Worm (Caenorhabditis elegans): ENCODE measurements around the gene col-149.

Gene col-149

DNA sequence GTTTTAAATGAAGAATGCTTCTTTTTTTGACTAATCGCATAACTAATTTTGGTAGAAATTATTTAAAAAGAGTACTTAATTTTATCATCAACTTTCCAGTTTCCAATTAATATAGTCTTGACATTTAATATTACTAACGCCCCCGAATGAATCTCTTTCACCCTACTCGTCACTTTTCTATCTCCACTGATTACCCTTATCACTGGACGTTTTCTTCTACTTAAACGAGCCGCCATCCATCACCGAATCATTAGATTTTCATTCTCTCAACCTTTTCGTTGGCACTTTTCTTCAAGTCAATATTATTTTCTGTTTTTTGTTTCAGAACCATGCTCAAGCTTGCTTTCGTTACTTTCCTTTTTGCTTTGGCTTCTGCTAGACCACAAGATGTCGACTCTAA, 15.1 kb downstream of the col-149 start, which contains the start of gene lys-1:
Gene lys-1 (plus strand): TSS at position 326 of the 400 bp plus-strand sequence.
- TF ChIP-seq sea-1 (GFP tag; conservative IDR thresholded peaks at IDR 0.05), result no peak
- TF ChIP-seq B0310.2 (tag; optimal IDR thresholded peaks at IDR 0.05), result no peak
- no peak for TF ChIP-seq hmbx-1 (tag; optimal IDR thresholded peaks at IDR 0.05)

DNA sequence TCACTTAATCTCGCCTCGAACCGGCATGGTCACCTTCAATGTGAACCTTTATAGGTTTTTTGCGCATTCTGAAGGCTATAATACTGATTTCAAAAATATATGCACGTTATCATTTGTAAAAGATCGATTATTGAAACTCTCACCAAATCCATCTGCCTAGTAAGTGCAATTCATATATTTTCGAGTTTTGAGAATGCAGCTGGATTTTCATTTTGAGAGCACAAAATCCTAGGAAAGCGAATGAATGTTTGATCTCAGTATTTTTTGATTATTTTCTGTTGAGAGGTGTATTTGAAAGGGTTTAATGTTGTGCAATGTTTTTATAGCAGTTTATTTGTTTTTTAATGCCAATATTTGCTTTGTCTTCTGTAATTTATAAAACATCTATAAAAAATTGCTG, 16.6 kb downstream of the col-149 start:
- TF ChIP-seq ceh-36 (tag; optimal IDR thresholded peaks at IDR 0.05), result no peak
- TF ChIP-seq sea-1 (GFP tag; conservative IDR thresholded peaks at IDR 0.05), result no peak
- TF ChIP-seq hmg-4 (GFP tag; optimal IDR thresholded peaks at IDR 0.05), result no peak
- TF ChIP-seq B0310.2 (tag; optimal IDR thresholded peaks at IDR 0.05), result no peak
- TF ChIP-seq hmbx-1 (tag; optimal IDR thresholded peaks at IDR 0.05), result no peak
- TF ChIP-seq ceh-13 (GFP tag; optimal IDR thresholded peaks at IDR 0.05), result no peak
- no peak for TF ChIP-seq F13C5.2 (tag; optimal IDR thresholded peaks at IDR 0.05)
- no peak for TF ChIP-seq ets-7 (tag; optimal IDR thresholded peaks at IDR 0.05)
- TF ChIP-seq tbx-37 (GFP tag; conservative IDR thresholded peaks at IDR 0.05), result no peak
- no peak for TF ChIP-seq ama-1 (optimal IDR thresholded peaks at IDR 0.05)

DNA sequence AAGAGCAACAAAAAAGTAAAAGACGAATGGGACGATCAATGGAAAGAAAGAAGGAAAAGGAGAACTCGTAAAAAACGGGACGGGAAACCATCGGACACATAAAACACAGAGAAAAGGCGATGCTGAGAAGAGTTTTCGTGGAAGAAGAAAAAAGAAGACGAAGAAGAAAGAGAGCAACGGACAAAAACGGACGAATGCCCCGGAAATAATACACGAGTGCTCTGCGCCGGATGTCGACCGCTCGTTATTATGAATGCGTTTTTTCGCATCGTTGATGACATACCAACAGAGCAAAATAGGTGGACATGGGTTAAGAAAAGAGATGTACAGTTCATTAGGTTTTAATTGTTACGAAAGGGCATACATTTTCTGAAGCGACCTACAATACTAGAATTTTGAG, 17.1 kb downstream of the col-149 start, which contains the start of gene Y22F5A.11:
Gene Y22F5A.11 (minus strand): TSS at position 28 of the 400 bp plus-strand sequence.
- no peak for TF ChIP-seq tbx-37 (GFP tag; conservative IDR thresholded peaks at IDR 0.05)
- TF ChIP-seq tra-4 (tag; optimal IDR thresholded peaks at IDR 0.05), result no peak

DNA sequence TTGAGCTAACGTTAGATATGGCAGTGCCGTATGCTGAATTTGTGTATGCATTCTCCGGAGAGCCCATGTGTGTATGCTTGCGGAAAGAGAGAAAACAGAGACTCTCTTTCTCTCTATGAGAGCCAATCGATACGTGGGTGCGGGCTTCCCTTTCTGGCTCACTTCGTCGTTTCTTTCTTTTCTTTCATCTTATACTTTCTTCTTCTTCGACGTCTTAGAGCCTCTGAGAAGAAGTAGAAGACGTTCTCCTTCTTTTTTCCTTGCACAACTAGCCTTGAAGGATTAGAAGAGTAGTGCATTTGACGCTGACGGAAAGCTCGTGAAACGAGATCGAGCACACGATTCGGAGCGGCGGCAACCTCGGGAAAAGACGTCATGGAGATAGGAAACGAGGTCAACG, 18.8 kb downstream of the col-149 start:
- TF ChIP-seq pes-1 (GFP tag; IDR thresholded peaks at IDR 0.05), result no peak
- no peak for TF ChIP-seq ceh-13 (GFP tag; optimal IDR thresholded peaks at IDR 0.05)
- TF ChIP-seq F13C5.2 (tag; optimal IDR thresholded peaks at IDR 0.05), result no peak
- TF ChIP-seq scrt-1 (GFP tag; IDR thresholded peaks at IDR 0.05), result no peak
- no peak for TF ChIP-seq ets-7 (tag; optimal IDR thresholded peaks at IDR 0.05)
- no peak for TF ChIP-seq ama-1 (optimal IDR thresholded peaks at IDR 0.05)
- no peak for TF ChIP-seq hmg-4 (GFP tag; optimal IDR thresholded peaks at IDR 0.05)
- no peak for TF ChIP-seq ceh-36 (tag; optimal IDR thresholded peaks at IDR 0.05)
- no peak for TF ChIP-seq B0310.2 (tag; optimal IDR thresholded peaks at IDR 0.05)
- no peak for TF ChIP-seq tbx-37 (GFP tag; conservative IDR thresholded peaks at IDR 0.05)
- no peak for TF ChIP-seq tra-4 (tag; optimal IDR thresholded peaks at IDR 0.05)
- no peak for TF ChIP-seq aly-1 (tag; optimal IDR thresholded peaks at IDR 0.05)
- TF ChIP-seq hmbx-1 (tag; optimal IDR thresholded peaks at IDR 0.05), result no peak
- no peak for TF ChIP-seq sea-1 (GFP tag; conservative IDR thresholded peaks at IDR 0.05)

DNA sequence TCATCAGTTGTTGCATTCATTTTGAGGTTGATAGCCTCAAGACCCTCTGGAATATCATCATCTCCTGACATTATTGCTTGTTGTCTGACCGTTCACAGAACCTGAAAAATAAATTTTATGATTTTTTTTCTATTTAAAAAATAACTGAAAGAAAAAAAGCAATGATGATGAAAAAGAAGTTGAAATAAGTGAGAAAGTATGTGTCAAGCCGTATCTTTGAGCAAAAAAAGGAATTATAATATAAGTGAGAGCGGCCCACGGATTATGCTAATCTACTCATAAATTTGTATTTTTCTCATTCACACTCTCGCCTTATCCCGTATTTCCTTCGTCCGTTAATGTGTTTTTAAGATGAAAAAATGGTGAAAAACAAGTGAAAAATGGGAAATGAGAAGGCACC, 22.5 kb downstream of the col-149 start, which contains the start of gene ric-4:
Gene ric-4 (minus strand): TSS at position 101 of the 400 bp plus-strand sequence.
- TF ChIP-seq hmbx-1 (tag; optimal IDR thresholded peaks at IDR 0.05) (no peak), B0310.2 (tag; optimal IDR thresholded peaks at IDR 0.05) (no peak), F13C5.2 (tag; optimal IDR thresholded peaks at IDR 0.05) (no peak), ama-1 (optimal IDR thresholded peaks at IDR 0.05) (no peak)

DNA sequence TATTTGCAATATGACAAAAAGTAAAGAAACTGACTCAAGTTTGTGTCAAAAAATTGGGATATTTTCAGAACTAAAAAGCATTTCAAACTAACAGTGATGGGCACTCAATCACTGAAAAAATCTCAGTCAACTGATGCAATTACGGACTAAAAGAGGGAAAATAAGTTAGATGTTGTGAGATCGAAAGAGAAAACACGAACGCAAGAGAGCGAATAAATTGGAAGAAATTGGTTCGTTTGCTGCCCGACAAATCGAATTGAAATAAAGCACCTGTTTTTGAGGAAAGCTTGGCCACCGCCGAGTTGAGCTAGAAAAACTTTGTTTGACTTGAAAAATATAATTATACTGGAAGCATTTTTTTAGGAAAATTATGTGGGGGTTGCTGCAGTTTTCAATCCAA, 26.6 kb downstream of the col-149 start:
- TF ChIP-seq tra-4 (tag; optimal IDR thresholded peaks at IDR 0.05), result no peak
- no peak for TF ChIP-seq sea-1 (GFP tag; conservative IDR thresholded peaks at IDR 0.05)
- TF ChIP-seq pes-1 (GFP tag; IDR thresholded peaks at IDR 0.05), result no peak
- no peak for TF ChIP-seq hmbx-1 (tag; optimal IDR thresholded peaks at IDR 0.05)
- TF ChIP-seq tbx-37 (GFP tag; conservative IDR thresholded peaks at IDR 0.05), result no peak
- TF ChIP-seq B0310.2 (tag; optimal IDR thresholded peaks at IDR 0.05), result no peak
- no peak for TF ChIP-seq tbx-11 (GFP tag; IDR thresholded peaks at IDR 0.05)
- no peak for TF ChIP-seq hnd-1 (tag; optimal IDR thresholded peaks at IDR 0.05)

DNA sequence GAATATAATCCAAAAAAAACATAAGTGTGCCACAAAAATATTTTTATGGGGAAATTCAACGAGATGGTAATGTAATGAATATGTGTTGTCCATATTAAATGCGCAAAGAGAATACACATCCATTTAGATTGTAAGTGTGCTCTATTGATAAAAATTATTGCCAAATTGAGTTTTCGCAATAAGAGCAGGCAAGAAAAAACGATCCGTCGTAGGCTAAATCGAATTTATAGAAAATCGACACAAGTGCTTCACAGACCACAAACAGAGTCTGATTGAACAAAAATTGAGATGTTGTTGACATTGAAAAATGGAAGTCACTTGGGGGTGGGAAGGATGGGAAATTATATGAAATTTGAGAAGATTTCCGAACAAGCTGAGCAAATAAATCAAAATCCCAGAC, 27.6 kb downstream of the col-149 start:
- no peak for TF ChIP-seq tra-4 (tag; optimal IDR thresholded peaks at IDR 0.05)
- no peak for TF ChIP-seq B0310.2 (tag; optimal IDR thresholded peaks at IDR 0.05)
- no peak for TF ChIP-seq aly-1 (tag; optimal IDR thresholded peaks at IDR 0.05)
- TF ChIP-seq pes-1 (GFP tag; IDR thresholded peaks at IDR 0.05), result no peak
- no peak for TF ChIP-seq tbx-37 (GFP tag; conservative IDR thresholded peaks at IDR 0.05)
- no peak for TF ChIP-seq sea-1 (GFP tag; conservative IDR thresholded peaks at IDR 0.05)
- TF ChIP-seq ceh-36 (tag; optimal IDR thresholded peaks at IDR 0.05), result no peak

DNA sequence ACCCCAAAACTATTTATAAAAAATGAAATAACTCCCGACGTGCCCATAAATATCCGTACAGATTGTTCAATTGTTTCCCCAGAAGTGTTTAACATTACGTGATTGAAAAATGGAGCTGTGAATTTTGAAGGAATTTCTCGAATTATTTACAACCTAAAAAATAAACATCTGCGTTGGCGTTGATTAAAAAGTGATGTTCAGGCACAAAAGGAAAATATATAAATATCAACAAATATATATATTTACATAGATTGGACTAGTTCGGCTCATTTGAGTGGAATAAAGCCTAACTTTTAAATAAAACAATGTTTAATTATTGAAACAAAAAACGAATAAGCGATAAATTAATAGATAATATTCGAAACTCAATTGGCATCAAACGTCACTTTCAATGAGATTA, 32.2 kb downstream of the col-149 start, which contains the start of gene sri-18:
Gene sri-18 (minus strand): TSS at position 101 of the 400 bp plus-strand sequence.
- TF ChIP-seq tbx-37 (GFP tag; conservative IDR thresholded peaks at IDR 0.05) (no peak), tbx-11 (GFP tag; IDR thresholded peaks at IDR 0.05) (no peak), hmg-4 (GFP tag; optimal IDR thresholded peaks at IDR 0.05) (no peak), sea-1 (GFP tag; conservative IDR thresholded peaks at IDR 0.05) (no peak), scrt-1 (GFP tag; IDR thresholded peaks at IDR 0.05) (no peak), hnd-1 (tag; optimal IDR thresholded peaks at IDR 0.05) (no peak), flt-1 (GFP tag; IDR thresholded peaks at IDR 0.05) (no peak), hmbx-1 (tag; optimal IDR thresholded peaks at IDR 0.05) (no peak), B0310.2 (tag; optimal IDR thresholded peaks at IDR 0.05) (no peak), ceh-13 (GFP tag; optimal IDR thresholded peaks at IDR 0.05) (no peak), ets-7 (tag; optimal IDR thresholded peaks at IDR 0.05) (no peak), ceh-36 (tag; optimal IDR thresholded peaks at IDR 0.05) (no peak), aly-1 (tag; optimal IDR thresholded peaks at IDR 0.05) (no peak), pes-1 (GFP tag; IDR thresholded peaks at IDR 0.05) (no peak)

DNA sequence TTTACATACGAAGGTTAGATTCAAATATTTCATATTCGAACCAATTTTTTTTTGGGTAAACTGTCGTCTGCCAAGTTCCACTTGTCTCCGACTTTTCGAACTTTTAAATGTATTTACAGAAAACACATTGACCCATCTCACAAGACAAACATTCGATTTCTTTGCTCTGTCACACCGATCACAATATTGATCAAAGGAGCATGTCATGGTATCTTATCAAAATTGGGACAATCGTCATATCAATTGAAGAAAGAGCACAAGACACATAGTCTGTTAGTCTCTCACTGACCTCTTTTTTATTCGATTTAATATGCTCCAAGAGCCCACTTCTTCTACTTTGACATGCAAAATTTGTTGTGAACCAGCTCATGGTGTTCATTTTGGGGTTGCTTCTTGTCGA, 36.6 kb downstream of the col-149 start, which contains the start of gene nhr-232:
Gene nhr-232 (plus strand): TSS at position 121 of the 400 bp plus-strand sequence.
- TF ChIP-seq B0310.2 (tag; optimal IDR thresholded peaks at IDR 0.05) (no peak), ceh-36 (tag; optimal IDR thresholded peaks at IDR 0.05) (no peak), scrt-1 (GFP tag; IDR thresholded peaks at IDR 0.05) (no peak), hmg-4 (GFP tag; optimal IDR thresholded peaks at IDR 0.05) (no peak), ets-7 (tag; optimal IDR thresholded peaks at IDR 0.05) (no peak), aly-1 (tag; optimal IDR thresholded peaks at IDR 0.05) (no peak), ama-1 (optimal IDR thresholded peaks at IDR 0.05) (no peak), tbx-37 (GFP tag; conservative IDR thresholded peaks at IDR 0.05) (no peak), ceh-13 (GFP tag; optimal IDR thresholded peaks at IDR 0.05) (no peak), pes-1 (GFP tag; IDR thresholded peaks at IDR 0.05) (no peak), sea-1 (GFP tag; conservative IDR thresholded peaks at IDR 0.05) (no peak), F13C5.2 (tag; optimal IDR thresholded peaks at IDR 0.05) (no peak), hnd-1 (tag; optimal IDR thresholded peaks at IDR 0.05) (no peak), tbx-11 (GFP tag; IDR thresholded peaks at IDR 0.05) (no peak), hmbx-1 (tag; optimal IDR thresholded peaks at IDR 0.05) (no peak), tra-4 (tag; optimal IDR thresholded peaks at IDR 0.05) (no peak), flt-1 (GFP tag; IDR thresholded peaks at IDR 0.05) (no peak)
